Worm (Caenorhabditis elegans) whole organism, L4 larva: ENCODE measurements around the gene zipt-15.
"Not testable (repeated sequence)": the region's sequence is repeated elsewhere in the genome, so short reads cannot be mapped to it uniquely, and the experiment has no call there.

Source experiments
- ZK546.5 ChIP-seq, 2 experiments: sonication (generic microtip); optimal IDR thresholded peaks; 2 replicates each; lab custom pipeline; 2017; ENCODE audit warnings: missing biosample characterization in 2 of 2, missing genetic modification characterization in 2 of 2
- ceh-20 ChIP-seq: fragments of 200-800 bp; sonication (Bioruptor generic); IDR thresholded peaks from 2 replicates; pipeline ENCODE4 v1.3.6; 2022; ENCODE audit warnings: missing genetic modification reagents, missing genetic modification characterization, missing compliant biosample characterization
- daf-8 ChIP-seq: fragments of 200-800 bp; sonication (Bioruptor generic); IDR thresholded peaks from 2 replicates; pipeline ENCODE4 v1.3.6; 2022; ENCODE audit warnings: missing genetic modification characterization, missing compliant biosample characterization
- jun-1 ChIP-seq: fragments of 150-350 bp; optimal IDR thresholded peaks from 2 replicates; lab custom pipeline; 2014; ENCODE audit warnings: missing biosample characterization, missing genetic modification reagents, missing genetic modification characterization
- lin-1 ChIP-seq: fragments of 200-800 bp; sonication (Bioruptor generic); IDR thresholded peaks from 2 replicates; pipeline ENCODE4 v1.3.6; 2022; ENCODE audit warnings: missing genetic modification reagents, missing genetic modification characterization, missing compliant biosample characterization
- lsy-2 ChIP-seq, 2 experiments: fragments of 150-350 bp in 1 of 2; sonication (generic microtip) in 1 of 2; optimal IDR thresholded peaks; 2 replicates each; lab custom pipeline; 2014 to 2017; ENCODE audit warnings: missing biosample characterization in 2 of 2, missing genetic modification characterization in 2 of 2
- mdl-1 ChIP-seq, 2 experiments: fragments of 150-350 bp in 1 of 2; sonication (generic microtip) in 1 of 2; optimal IDR thresholded peaks; 2 replicates each; lab custom pipeline; 2014 to 2017; ENCODE audit warnings: missing biosample characterization in 2 of 2, missing genetic modification characterization in 2 of 2
- mdt-29 ChIP-seq: fragments of 200-800 bp; sonication (Bioruptor generic); IDR thresholded peaks from 2 replicates; pipeline ENCODE4 v1.3.6; 2022; ENCODE audit warnings: missing genetic modification reagents, missing genetic modification characterization, missing compliant biosample characterization
- nhr-11 ChIP-seq: fragments of 150-350 bp; optimal IDR thresholded peaks from 2 replicates; lab custom pipeline; 2014; ENCODE audit warnings: missing biosample characterization, missing genetic modification characterization
- nhr-237 ChIP-seq: sonication (generic microtip); optimal IDR thresholded peaks from 2 replicates; lab custom pipeline; 2017; ENCODE audit warnings: missing biosample characterization, missing genetic modification characterization
- nhr-25 ChIP-seq: sonication (generic microtip); optimal IDR thresholded peaks from 2 replicates; lab custom pipeline; 2017; ENCODE audit warnings: missing genetic modification characterization, mild to moderate bottlenecking, missing compliant biosample characterization, antibody characterized with exemption, moderate library complexity, borderline replicate concordance; ENCODE audit not compliant: insufficient read depth
- nhr-76 ChIP-seq: fragments of 150-350 bp; optimal IDR thresholded peaks from 2 replicates; lab custom pipeline; 2014; ENCODE audit warnings: missing biosample characterization, missing genetic modification characterization
- nhr-77 ChIP-seq: fragments of 150-350 bp; optimal IDR thresholded peaks from 2 replicates; lab custom pipeline; 2014; ENCODE audit warnings: missing biosample characterization, missing genetic modification characterization
- pqm-1 ChIP-seq: sonication (generic microtip); optimal IDR thresholded peaks from 2 replicates; lab custom pipeline; 2017; ENCODE audit warnings: missing biosample characterization, missing genetic modification characterization

DNA sequence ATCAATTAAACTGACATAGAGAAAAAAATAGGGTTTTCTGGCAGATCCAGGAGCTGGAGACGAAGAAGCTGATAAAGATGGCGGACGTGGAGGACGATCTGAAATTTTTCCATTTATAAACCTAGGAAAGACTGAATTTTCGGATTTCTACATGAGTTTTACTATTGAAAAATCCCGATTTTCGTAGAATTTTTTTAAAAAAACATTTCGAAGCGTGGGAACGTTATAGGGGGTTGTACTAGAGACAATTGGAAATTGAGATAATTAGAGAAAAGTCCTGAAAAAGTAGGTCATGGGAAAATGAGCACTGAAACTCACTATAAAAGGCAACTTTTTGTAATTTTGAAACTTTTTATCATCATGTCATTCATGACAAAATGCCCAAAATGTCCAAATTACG, 53.7 kb downstream of the zipt-15 start, which contains the start of gene F56B3.9:
- not testable (repeated sequence) for TF ChIP-seq mdt-29 (GFP tag; lab: Robert Waterston, UW); nhr-76 (tag; lab: Kevin White, UChicago); nhr-237; nhr-11 (tag; lab: Kevin White, UChicago); nhr-77; nhr-25 (tag; lab: Kevin White, UChicago); ceh-20 (GFP tag; lab: Robert Waterston, UW); ZK546.5 (tag; optimal IDR thresholded peaks at IDR 0.05; lab: Kevin White, UChicago); pqm-1 (tag; lab: Kevin White, UChicago); jun-1 (tag; lab: Kevin White, UChicago); lin-1 (GFP tag; lab: Robert Waterston, UW); lsy-2 (tag; optimal IDR thresholded peaks at IDR 0.05; lab: Kevin White, UChicago); daf-8 (GFP tag; lab: Robert Waterston, UW); mdl-1 (tag; optimal IDR thresholded peaks at IDR 0.05; lab: Kevin White, UChicago)
